Fruit fly (Drosophila melanogaster): ENCODE results near the gene Eig71Ea.

DNA sequence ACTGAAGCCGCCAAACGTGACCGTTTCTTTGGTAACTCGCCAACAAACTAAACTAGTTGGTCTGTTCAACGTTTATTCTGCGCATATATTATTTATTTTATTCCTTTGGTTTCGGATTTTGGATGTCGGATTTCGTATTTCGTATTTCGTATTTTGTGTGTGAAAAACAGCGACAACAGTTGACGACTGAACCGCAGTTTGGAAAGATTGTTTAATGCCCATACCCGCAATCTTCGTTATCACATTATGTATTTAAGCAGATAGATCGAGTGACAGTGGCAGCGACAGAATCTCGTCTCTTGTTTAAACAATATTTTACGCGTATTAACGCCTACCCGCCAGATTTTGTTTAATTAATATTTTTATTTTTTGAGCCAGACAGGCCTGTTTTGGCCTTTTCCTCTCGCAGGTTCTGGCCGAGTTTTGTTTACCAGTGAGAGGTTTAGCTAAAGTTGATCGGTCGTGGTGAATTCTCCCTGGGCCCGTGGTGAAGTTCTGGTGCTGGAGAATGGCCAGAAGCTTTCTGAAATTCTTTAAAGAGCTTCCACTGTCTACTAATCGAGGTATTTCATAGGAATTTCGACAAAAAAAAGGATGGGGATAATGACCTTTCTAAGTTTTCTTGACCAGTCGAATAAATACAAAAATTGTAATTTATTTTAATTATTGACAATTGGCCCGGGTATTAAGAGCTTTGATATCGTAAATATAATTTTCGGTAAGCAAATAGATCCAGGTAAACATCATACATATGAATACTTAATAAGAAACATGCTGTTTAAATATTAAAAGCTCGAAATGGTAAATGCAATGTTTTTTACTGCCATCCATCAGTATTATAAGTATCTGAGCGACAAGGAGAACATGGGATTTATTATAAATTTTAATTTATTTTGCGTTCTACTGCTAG lies 1.5 kb downstream of the Eig71Ea start, which contains the start of the genes comm3 and CG43083:
- TF ChIP-seq CG15710 (tag; optimal IDR thresholded peaks at IDR 0.05) (no peak), CG4496 (GFP tag; IDR thresholded peaks at IDR 0.05) (no peak)

Measured in whole organism, pupa.